Worm (Caenorhabditis elegans) whole organism, late embryonic: ENCODE results near the gene ZK813.4.

Source experiments
- ahr-1 ChIP-seq: sonication (generic microtip); optimal IDR thresholded peaks from 2 replicates; lab custom pipeline; 2016; ENCODE audit warnings: missing genetic modification characterization, missing compliant biosample characterization
- ama-1 ChIP-seq: fragments of 150-350 bp; optimal IDR thresholded peaks from 2 replicates; lab custom pipeline; 2014
- ceh-19 ChIP-seq: fragments of 200-800 bp; sonication (Bioruptor generic); optimal IDR thresholded peaks from 2 replicates; lab custom pipeline; 2018; ENCODE audit warnings: mild to moderate bottlenecking, missing genetic modification characterization, missing compliant biosample characterization
- ceh-22 ChIP-seq: sonication (generic microtip); optimal IDR thresholded peaks from 2 replicates; lab custom pipeline; 2017; ENCODE audit warnings: missing biosample characterization, missing genetic modification characterization
- ceh-30 ChIP-seq: fragments of 150-350 bp; optimal IDR thresholded peaks from 2 replicates; lab custom pipeline; 2014; ENCODE audit warnings: missing biosample characterization, missing genetic modification characterization
- dve-1 ChIP-seq: sonication (generic microtip); optimal IDR thresholded peaks from 2 replicates; lab custom pipeline; 2017; ENCODE audit warnings: antibody characterized with exemption, mild to moderate bottlenecking, missing genetic modification characterization, missing compliant biosample characterization
- elt-4 ChIP-seq: sonication (generic microtip); optimal IDR thresholded peaks from 2 replicates; lab custom pipeline; 2016; ENCODE audit warnings: missing genetic modification characterization, missing compliant biosample characterization
- ets-4 ChIP-seq: sonication (generic microtip); optimal IDR thresholded peaks from 2 replicates; lab custom pipeline; 2016; ENCODE audit warnings: missing genetic modification characterization, missing compliant biosample characterization
- nfya-1 ChIP-seq: sonication (generic microtip); optimal IDR thresholded peaks from 2 replicates; lab custom pipeline; 2017; ENCODE audit warnings: missing genetic modification characterization, mild to moderate bottlenecking, missing compliant biosample characterization, antibody characterized with exemption, moderate library complexity
- pag-3 ChIP-seq: sonication (generic microtip); optimal IDR thresholded peaks from 2 replicates; lab custom pipeline; 2016; ENCODE audit warnings: missing compliant biosample characterization, missing genetic modification characterization, borderline replicate concordance
- pha-4 ChIP-seq: fragments of 150-350 bp; optimal IDR thresholded peaks from 2 replicates; lab custom pipeline; 2018; ENCODE audit warnings: missing biosample characterization, missing genetic modification reagents, missing genetic modification characterization
- sox-4 ChIP-seq: sonication (generic microtip); optimal IDR thresholded peaks from 2 replicates; lab custom pipeline; 2017; ENCODE audit warnings: mild to moderate bottlenecking, missing genetic modification characterization, inconsistent platforms, missing compliant biosample characterization
- tbx-2 ChIP-seq: sonication (generic microtip); optimal IDR thresholded peaks from 2 replicates; lab custom pipeline; 2016; ENCODE audit warnings: missing genetic modification characterization, missing compliant biosample characterization
- unc-42 ChIP-seq: sonication (generic microtip); optimal IDR thresholded peaks from 2 replicates; lab custom pipeline; 2016; ENCODE audit warnings: missing genotype, missing genetic modification characterization, missing compliant biosample characterization

DNA sequence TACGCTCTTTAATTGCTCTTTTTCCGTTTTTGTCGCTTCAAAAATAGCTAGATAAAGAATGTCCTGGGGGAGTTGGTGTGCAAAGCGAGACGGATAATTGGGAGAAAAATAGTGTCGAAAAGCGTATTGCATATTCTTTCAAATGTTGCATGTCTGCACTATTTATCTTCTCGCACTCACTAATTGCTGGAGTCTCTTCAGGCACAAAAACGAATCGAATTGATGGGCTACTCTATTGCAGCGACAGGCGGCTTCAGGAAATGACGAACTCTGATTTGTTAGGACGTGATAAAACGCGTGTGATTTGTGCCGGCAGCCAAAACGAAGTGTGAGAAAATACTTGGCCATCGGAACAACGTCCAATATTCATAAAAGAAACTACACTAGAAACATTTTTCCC, 10.4 kb upstream of the ZK813.4 start:
- TF ChIP-seq elt-4 (no peak), dve-1 (no peak), pha-4 (tag; lab: Kevin White, UChicago) (no peak), ets-4 (no peak), ama-1 (lab: Kevin White, UChicago) (no peak), pag-3 (tag; lab: Kevin White, UChicago) (no peak), ceh-30 (tag; lab: Kevin White, UChicago) (no peak), nfya-1 (tag; lab: Kevin White, UChicago) (no peak), unc-42 (tag; lab: Kevin White, UChicago) (no peak), tbx-2 (tag; lab: Kevin White, UChicago) (no peak), ceh-22 (tag; lab: Kevin White, UChicago) (no peak), sox-4 (tag; lab: Kevin White, UChicago) (no peak), ceh-19 (no peak), ahr-1 (tag; lab: Kevin White, UChicago) (no peak)
